Fruit fly (Drosophila melanogaster) whole organism, embryonic: ENCODE measurements around the gene CG31910.

Experiments
- Atf-2 ChIP-seq: fragments of 200-800 bp; sonication (Bioruptor generic); optimal IDR thresholded peaks from 2 replicates; lab custom pipeline; 2016; ENCODE audit warnings: missing biosample characterization, missing genetic modification characterization
- Awh ChIP-seq: fragments of 200-800 bp; sonication (Bioruptor generic); IDR thresholded peaks from 2 replicates; pipeline ENCODE4, ENCODE4 v1.3.6; 2022; ENCODE audit warnings: missing biosample characterization, missing genetic modification characterization
- CG13624 ChIP-seq: fragments of 200-800 bp; sonication (Bioruptor generic); optimal IDR thresholded peaks from 2 replicates; lab custom pipeline; 2016; ENCODE audit warnings: missing biosample characterization, missing genetic modification characterization
- CG15269 ChIP-seq: fragments of 200-800 bp; sonication (Bioruptor generic); optimal IDR thresholded peaks from 2 replicates; lab custom pipeline; 2018; ENCODE audit warnings: missing biosample characterization, mild to moderate bottlenecking, missing genetic modification characterization, moderate library complexity
- CG2120 ChIP-seq: fragments of 200-800 bp; sonication (Bioruptor generic); optimal IDR thresholded peaks from 3 replicates; lab custom pipeline; 2016; ENCODE audit warnings: missing biosample characterization, missing genetic modification characterization
- CG2199 ChIP-seq: fragments of 200-800 bp; sonication (Bioruptor generic); IDR thresholded peaks from 3 replicates; pipeline ENCODE4 v1.3.6; 2022; ENCODE audit warnings: missing biosample characterization, missing genetic modification characterization
- CG2889 ChIP-seq: fragments of 200-800 bp; sonication (Bioruptor generic); IDR thresholded peaks from 3 replicates; pipeline ENCODE4 v1.3.6; 2022; ENCODE audit warnings: missing biosample characterization, missing genetic modification characterization
- CG3847 ChIP-seq: fragments of 200-800 bp; sonication (Bioruptor generic); IDR thresholded peaks from 2 replicates; pipeline ENCODE4 v1.3.6; 2022; ENCODE audit warnings: missing biosample characterization, missing genetic modification characterization
- CG9437 ChIP-seq: fragments of 200-800 bp; sonication (Bioruptor generic); optimal IDR thresholded peaks from 2 replicates; lab custom pipeline; 2018; ENCODE audit warnings: missing biosample characterization, mild to moderate bottlenecking, missing genetic modification characterization
- D19A ChIP-seq: fragments of 200-800 bp; optimal IDR thresholded peaks from 3 replicates; lab custom pipeline; 2019; ENCODE audit warnings: missing biosample characterization, mild to moderate bottlenecking, missing genetic modification characterization, moderate library complexity
- Dad ChIP-seq: fragments of 200-800 bp; sonication (Bioruptor generic); optimal IDR thresholded peaks from 3 replicates; lab custom pipeline; 2016; ENCODE audit warnings: missing biosample characterization, missing genetic modification characterization
- E2f1 ChIP-seq: fragments of 200-800 bp; sonication (Bioruptor generic); IDR thresholded peaks from 2 replicates; pipeline ENCODE4 v1.3.6; 2022; ENCODE audit warnings: missing biosample characterization, missing genetic modification characterization
- Ets65A ChIP-seq: fragments of 200-800 bp; sonication (Bioruptor generic); peaks from one replicate; lab custom pipeline; 2016; ENCODE audit warnings: missing biosample characterization, missing genetic modification characterization
- HLH4C ChIP-seq: fragments of 200-800 bp; sonication (Bioruptor generic); IDR thresholded peaks from 3 replicates; pipeline ENCODE4 v1.3.6; 2022; ENCODE audit warnings: missing biosample characterization, missing genetic modification characterization; ENCODE audit not compliant: partially characterized antibody
- Hmr ChIP-seq: fragments of 200-800 bp; sonication (Bioruptor generic); optimal IDR thresholded peaks from 3 replicates; lab custom pipeline; 2017; ENCODE audit warnings: mild to moderate bottlenecking, missing biosample characterization, missing genetic modification reagents, missing genetic modification characterization
- Hmx ChIP-seq: fragments of 200-800 bp; sonication (Bioruptor generic); optimal IDR thresholded peaks from 2 replicates; lab custom pipeline; 2016; ENCODE audit warnings: missing biosample characterization, missing genetic modification characterization
- MESR4 ChIP-seq: fragments of 200-800 bp; sonication (Bioruptor generic); optimal IDR thresholded peaks from 2 replicates; lab custom pipeline; 2018; ENCODE audit warnings: missing biosample characterization, mild to moderate bottlenecking, missing genetic modification characterization, moderate library complexity
- Med ChIP-seq: fragments of 200-800 bp; sonication (Bioruptor generic); peaks from one replicate; lab custom pipeline; 2016; ENCODE audit warnings: missing biosample characterization, missing genetic modification characterization, mild to moderate bottlenecking, inconsistent platforms, moderate library complexity
- Opbp ChIP-seq: fragments of 200-800 bp; sonication (Bioruptor generic); IDR thresholded peaks from 3 replicates; pipeline ENCODE4 v1.3.6; 2022; ENCODE audit warnings: missing biosample characterization, missing genetic modification characterization; ENCODE audit not compliant: partially characterized antibody
- Poxn ChIP-seq: fragments of 200-800 bp; sonication (Bioruptor generic); IDR thresholded peaks from 2 replicates; pipeline ENCODE4 v1.3.6; 2022; ENCODE audit warnings: missing biosample characterization, missing genetic modification characterization
- Stat92E ChIP-seq, 3 experiments: fragments of >200 bp in 2 of 3; fragments of 200-800 bp in 1 of 3; sonication (Bioruptor generic) in 1 of 3; optimal IDR thresholded peaks; 2 replicates each; lab custom pipeline; 2017 to 2019; ENCODE audit warnings: missing biosample characterization in 3 of 3, missing genetic modification characterization in 3 of 3, mild to moderate bottlenecking in 1 of 3, moderate library complexity in 1 of 3
- Taf1 ChIP-seq: fragments of 200-800 bp; sonication (Bioruptor generic); IDR thresholded peaks from 2 replicates; pipeline ENCODE4 v1.3.6; 2022; ENCODE audit warnings: missing biosample characterization, missing genetic modification characterization
- amos ChIP-seq: fragments of 200-800 bp; sonication (Bioruptor generic); IDR thresholded peaks from 2 replicates; pipeline ENCODE4 v1.3.6; 2022; ENCODE audit warnings: missing biosample characterization, missing genetic modification characterization; ENCODE audit not compliant: partially characterized antibody
- bbx ChIP-seq: fragments of 200-800 bp; sonication (Bioruptor generic); IDR thresholded peaks from 2 replicates; pipeline ENCODE4 v1.3.6; 2022; ENCODE audit warnings: missing biosample characterization, missing genetic modification characterization; ENCODE audit not compliant: partially characterized antibody
- bigmax ChIP-seq: fragments of 200-800 bp; sonication (Bioruptor generic); optimal IDR thresholded peaks from 2 replicates; lab custom pipeline; 2018; ENCODE audit warnings: missing biosample characterization, mild to moderate bottlenecking, missing genetic modification characterization
- br ChIP-seq: fragments of >200 bp; optimal IDR thresholded peaks from 2 replicates; lab custom pipeline; 2017
- cg ChIP-seq: fragments of 200-800 bp; sonication (Bioruptor generic); optimal IDR thresholded peaks from 3 replicates; lab custom pipeline; 2019; ENCODE audit warnings: missing biosample characterization, mild to moderate bottlenecking, missing genetic modification characterization, moderate library complexity
- chm ChIP-seq: fragments of 200-800 bp; sonication (Bioruptor generic); IDR thresholded peaks from 2 replicates; pipeline ENCODE4 v1.3.6; 2022; ENCODE audit warnings: missing biosample characterization, missing genetic modification characterization
- crol ChIP-seq: fragments of 200-800 bp; sonication (Bioruptor generic); IDR thresholded peaks from 2 replicates; pipeline ENCODE4 v1.3.6; 2022; ENCODE audit warnings: missing biosample characterization, missing genetic modification characterization
- dysf ChIP-seq: fragments of 200-800 bp; sonication (Bioruptor generic); IDR thresholded peaks from 3 replicates; pipeline ENCODE4 v1.3.6; 2022; ENCODE audit warnings: missing biosample characterization, missing genetic modification characterization
- esg ChIP-seq: fragments of 200-800 bp; sonication (Bioruptor generic); conservative IDR thresholded peaks from 2 replicates; pipeline ENCODE4 v1.3.6; 2022; ENCODE audit warnings: missing biosample characterization, missing genetic modification characterization
- gce ChIP-seq: fragments of 200-800 bp; sonication (Bioruptor generic); IDR thresholded peaks from 3 replicates; pipeline ENCODE4 v1.3.6; 2022; ENCODE audit warnings: missing biosample characterization, missing genetic modification characterization
- knrl ChIP-seq: fragments of 200-800 bp; sonication (Bioruptor generic); IDR thresholded peaks from 3 replicates; pipeline ENCODE4 v1.3.6; 2022; ENCODE audit warnings: missing biosample characterization, missing genetic modification characterization; ENCODE audit not compliant: partially characterized antibody
- nom ChIP-seq: fragments of 200-800 bp; sonication (Bioruptor generic); optimal IDR thresholded peaks from 2 replicates; lab custom pipeline; 2017; ENCODE audit warnings: missing biosample characterization, missing genetic modification characterization, mild to moderate bottlenecking, moderate library complexity, missing genetic modification reagents
- pan ChIP-seq, 4 experiments: fragments of >200 bp in 3 of 4; fragments of 200-800 bp in 1 of 4; sonication (Bioruptor generic) in 1 of 4; optimal IDR thresholded peaks in 3 of 4; IDR thresholded peaks in 1 of 4; 2 replicates each; pipeline versions ENCODE4 v1.3.6 to Lab custom; 2017 to 2022; ENCODE audit warnings: missing biosample characterization in 2 of 4, missing genetic modification characterization in 2 of 4, mixed read lengths in 1 of 4
- sens ChIP-seq: fragments of 200-800 bp; sonication (Bioruptor generic); peaks from one replicate; lab custom pipeline; 2016; ENCODE audit warnings: missing biosample characterization, missing genetic modification characterization
- sima ChIP-seq: fragments of 200-800 bp; sonication (Bioruptor generic); optimal IDR thresholded peaks from 2 replicates; lab custom pipeline; 2016; ENCODE audit warnings: missing biosample characterization, missing genetic modification characterization
- slou ChIP-seq: fragments of 200-800 bp; sonication (Bioruptor generic); optimal IDR thresholded peaks from 3 replicates; lab custom pipeline; 2016; ENCODE audit warnings: missing biosample characterization, missing genetic modification characterization
- sqz ChIP-seq: fragments of 200-800 bp; sonication (Bioruptor generic); optimal IDR thresholded peaks from 3 replicates; lab custom pipeline; 2018; ENCODE audit warnings: missing biosample characterization, mild to moderate bottlenecking, missing genetic modification characterization
- vvl ChIP-seq: fragments of 200-800 bp; sonication (Bioruptor generic); IDR thresholded peaks from 2 replicates; pipeline ENCODE4 v1.3.6; 2022; ENCODE audit warnings: missing biosample characterization, missing genetic modification characterization

CG31910 gene

dm6 chr2L:6784235-6784634 is 38.8 kb upstream of the CG31910 start:
- TF ChIP-seq E2f1 (GFP tag; lab: Robert Waterston, UW) (no peak), D19A (tag; lab: Kevin White, UChicago) (no peak), slou (GFP tag; lab: Kevin White, UChicago) (no peak), Taf1 (no peak), Atf-2 (GFP tag; lab: Kevin White, UChicago) (no peak), CG13624 (GFP tag; lab: Kevin White, UChicago) (no peak), chm (GFP tag; lab: Robert Waterston, UW) (no peak), MESR4 (no peak), CG2120 (GFP tag; lab: Kevin White, UChicago) (no peak), CG15269 (tag; lab: Kevin White, UChicago) (no peak), CG2889 (GFP tag; lab: Robert Waterston, UW) (no peak), br (lab: Kevin White, UChicago) (no peak), Hmr (GFP tag; lab: Kevin White, UChicago) (no peak), sens (peak; percentile 65), sqz (GFP tag; lab: Kevin White, UChicago) (peak; percentile 43), Stat92E (GFP tag; optimal IDR thresholded peaks at IDR 0.05; lab: Kevin White, UChicago) (no peak), amos (no peak), Poxn (no peak), esg (GFP tag; lab: Robert Waterston, UW) (no peak), Hmx (GFP tag; lab: Kevin White, UChicago) (no peak), Awh (GFP tag; lab: Robert Waterston, UW) (0 out of 2 replicates have a peak, but pooled peaks have one; percentile 16), CG9437 (GFP tag; lab: Kevin White, UChicago) (no peak), Med (GFP tag; lab: Kevin White, UChicago) (peak; percentile 36), knrl (GFP tag; lab: Robert Waterston, UW) (no peak)

dm6 chr2L:6783395-6783794 is 38.0 kb upstream of the CG31910 start:
- TF ChIP-seq dysf (GFP tag; lab: Robert Waterston, UW), result peak; percentile 23; the same call in 1 of the 3 replicates
- TF ChIP-seq cg (GFP tag; lab: Kevin White, UChicago), result peak; percentile 38
- TF ChIP-seq bbx (GFP tag; lab: Robert Waterston, UW), result no peak
- 0 out of 3 replicates have a peak, but pooled peaks have one; percentile 35 for TF ChIP-seq gce (GFP tag; lab: Robert Waterston, UW)
- TF ChIP-seq Dad (GFP tag; lab: Kevin White, UChicago), result no peak
- TF ChIP-seq Opbp (GFP tag; lab: Robert Waterston, UW), result no peak
- TF ChIP-seq Ets65A, result peak; percentile 16
- TF ChIP-seq nom (GFP tag; lab: Kevin White, UChicago), result no peak
- TF ChIP-seq CG2199 (GFP tag; lab: Robert Waterston, UW), result 0 out of 3 replicates have a peak, but pooled peaks have one; percentile 31
- peak; percentile 39 for TF ChIP-seq Med (GFP tag; lab: Kevin White, UChicago)
- no peak for TF ChIP-seq bigmax
- peak; percentile 59 for TF ChIP-seq crol (GFP tag; lab: Robert Waterston, UW)
- TF ChIP-seq vvl (GFP tag; lab: Robert Waterston, UW), result peak; percentile 10; the same call in 1 of the 2 replicates
- TF ChIP-seq pan (optimal IDR thresholded peaks at IDR 0.05; lab: Kevin White, UChicago), result no peak
- no peak for TF ChIP-seq pan (GFP tag; optimal IDR thresholded peaks at IDR 0.05 in 1 of 2, IDR thresholded peaks at IDR 0.05 in 1 of 2)
- TF ChIP-seq CG3847 (GFP tag; lab: Robert Waterston, UW), result no peak
- TF ChIP-seq sima, result no peak
- TF ChIP-seq HLH4C (GFP tag; lab: Robert Waterston, UW), result 0 out of 3 replicates have a peak, but pooled peaks have one; percentile 13
